Worm (Caenorhabditis elegans) whole organism, late embryonic: Measurements from ENCODE around the gene srxa-2.

Source experiments
- F13H6.1 ChIP-seq: sonication (generic microtip); optimal IDR thresholded peaks from 2 replicates; lab custom pipeline; 2016; ENCODE audit warnings: missing genetic modification characterization, missing compliant biosample characterization
- K02D7.2 ChIP-seq: sonication (generic microtip); optimal IDR thresholded peaks from 2 replicates; lab custom pipeline; 2017; ENCODE audit warnings: mild to moderate bottlenecking, missing genetic modification characterization, missing compliant biosample characterization
- K09A11.1 ChIP-seq: sonication (generic microtip); optimal IDR thresholded peaks from 2 replicates; lab custom pipeline; 2017; ENCODE audit warnings: antibody characterized with exemption, mild to moderate bottlenecking, missing genetic modification characterization, missing compliant biosample characterization; ENCODE audit not compliant: insufficient read depth
- Y22D7AL.16 ChIP-seq: sonication (generic microtip); optimal IDR thresholded peaks from 2 replicates; lab custom pipeline; 2016; ENCODE audit warnings: missing genetic modification characterization, missing compliant biosample characterization
- ama-1 ChIP-seq: fragments of 150-350 bp; optimal IDR thresholded peaks from 2 replicates; lab custom pipeline; 2014
- ceh-18 ChIP-seq: sonication (generic microtip); optimal IDR thresholded peaks from 2 replicates; lab custom pipeline; 2016; ENCODE audit warnings: missing genetic modification characterization, missing compliant biosample characterization
- ceh-9 ChIP-seq: sonication (generic microtip); optimal IDR thresholded peaks from 2 replicates; lab custom pipeline; 2016; ENCODE audit warnings: mild to moderate bottlenecking, missing genetic modification characterization, inconsistent platforms, missing compliant biosample characterization
- fkh-10 ChIP-seq: fragments of 150-350 bp; optimal IDR thresholded peaks from 2 replicates; lab custom pipeline; 2014; ENCODE audit warnings: missing biosample characterization, missing genetic modification reagents, missing genetic modification characterization
- hlh-6 ChIP-seq: sonication (generic microtip); optimal IDR thresholded peaks from 2 replicates; lab custom pipeline; 2016; ENCODE audit warnings: missing genotype, missing genetic modification characterization, missing compliant biosample characterization
- lim-6 ChIP-seq: sonication (generic microtip); optimal IDR thresholded peaks from 2 replicates; lab custom pipeline; 2016; ENCODE audit warnings: missing genetic modification characterization, missing compliant biosample characterization
- nfya-1 ChIP-seq: sonication (generic microtip); optimal IDR thresholded peaks from 2 replicates; lab custom pipeline; 2017; ENCODE audit warnings: missing genetic modification characterization, mild to moderate bottlenecking, missing compliant biosample characterization, antibody characterized with exemption, moderate library complexity
- nhr-11 ChIP-seq: fragments of 150-350 bp; optimal IDR thresholded peaks from 2 replicates; lab custom pipeline; 2014; ENCODE audit warnings: missing biosample characterization, missing genetic modification characterization
- unc-42 ChIP-seq: sonication (generic microtip); optimal IDR thresholded peaks from 2 replicates; lab custom pipeline; 2016; ENCODE audit warnings: missing genotype, missing genetic modification characterization, missing compliant biosample characterization
- zip-5 ChIP-seq: sonication (generic microtip); optimal IDR thresholded peaks from 2 replicates; lab custom pipeline; 2016; ENCODE audit warnings: missing genetic modification characterization, missing compliant biosample characterization

srxa-2 gene

DNA sequence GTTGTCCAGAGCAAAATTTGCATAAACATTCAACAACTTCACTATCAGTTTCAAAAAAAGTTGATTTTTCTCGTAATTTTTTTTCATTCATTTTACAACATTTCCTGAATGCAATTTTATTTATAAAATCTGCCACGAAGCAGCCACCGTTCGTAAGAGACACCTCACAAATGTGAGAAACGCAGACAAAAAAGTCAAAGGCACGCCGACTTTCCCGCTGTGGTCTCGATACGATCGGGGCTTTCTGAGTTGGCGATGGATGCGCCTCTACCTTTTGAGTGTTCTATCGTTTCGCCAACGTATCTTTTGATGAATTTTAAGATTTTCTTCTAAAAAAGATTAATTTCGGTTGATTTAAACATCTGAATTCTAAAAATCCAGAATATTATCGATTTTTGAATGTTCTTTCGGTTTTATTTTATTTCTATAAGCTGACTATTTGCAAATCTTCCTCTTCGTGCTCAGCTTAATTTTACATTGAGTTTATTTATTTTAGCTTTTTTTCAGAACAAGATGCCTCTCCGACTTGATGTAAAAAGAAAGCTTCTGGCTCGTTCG lies 36.1 kb downstream of the srxa-2 start, which contains the start of gene copb-2:
Gene copb-2 (plus strand): TSS at position 508 of the 558 bp plus-strand sequence.
- peak; percentile 61 for TF ChIP-seq unc-42 (tag; lab: Kevin White, UChicago)
- TF ChIP-seq nhr-11 (tag; lab: Kevin White, UChicago) = no peak
- no peak for TF ChIP-seq ceh-18 (tag; lab: Kevin White, UChicago)
- peak; percentile 42 for TF ChIP-seq nfya-1

DNA sequence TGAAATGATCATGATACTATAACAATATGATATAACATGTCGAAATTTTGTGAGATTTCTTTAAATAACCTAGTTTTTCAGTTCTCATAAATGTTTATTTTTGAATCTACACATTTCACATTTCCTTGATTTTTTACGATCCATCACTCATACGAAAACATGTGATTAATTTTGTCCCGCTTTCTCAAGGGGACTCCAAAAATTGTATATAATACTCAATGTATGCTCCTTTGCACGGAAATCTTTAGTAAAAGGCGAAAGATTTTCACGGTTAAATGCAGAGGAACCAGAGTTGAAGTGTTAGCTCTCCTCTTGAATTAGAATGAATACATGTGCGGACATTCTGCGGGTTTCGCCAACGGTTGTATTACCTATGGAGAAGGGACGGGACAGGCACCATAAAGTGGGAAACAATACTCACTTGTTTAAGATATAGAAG lies 41.2 kb downstream of the srxa-2 start:
- peak; percentile 57 for TF ChIP-seq ama-1 (lab: Kevin White, UChicago)
- no peak for TF ChIP-seq hlh-6 (tag; lab: Kevin White, UChicago)

DNA sequence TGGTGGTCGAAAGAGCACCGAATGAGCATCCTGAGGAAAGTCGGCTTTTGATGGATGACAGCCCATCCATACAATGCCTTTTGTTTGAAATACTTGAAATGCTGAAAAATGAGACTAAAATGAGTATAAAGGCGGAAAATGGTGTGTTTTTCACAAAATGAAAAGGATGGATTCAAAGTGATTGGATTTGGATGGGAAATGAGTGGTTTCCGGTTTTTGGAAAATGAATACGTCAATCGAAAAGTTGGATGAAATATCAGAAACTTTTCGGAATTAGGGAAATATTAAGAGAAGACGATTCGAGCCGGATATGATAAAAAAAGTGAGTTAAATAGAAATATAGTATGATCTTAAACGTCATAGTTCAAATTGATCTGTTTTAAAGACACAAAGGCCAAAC lies 44.2 kb downstream of the srxa-2 start, which contains the start of gene F38E11.6:
Gene F38E11.6 (minus strand): TSS at position 101 of the 400 bp plus-strand sequence.
- TF ChIP-seq K09A11.1 (tag; lab: Kevin White, UChicago) (no peak), hlh-6 (tag; lab: Kevin White, UChicago) (no peak), fkh-10 (GFP tag; lab: Kevin White, UChicago) (no peak), ceh-9 (tag; lab: Kevin White, UChicago) (no peak)

DNA sequence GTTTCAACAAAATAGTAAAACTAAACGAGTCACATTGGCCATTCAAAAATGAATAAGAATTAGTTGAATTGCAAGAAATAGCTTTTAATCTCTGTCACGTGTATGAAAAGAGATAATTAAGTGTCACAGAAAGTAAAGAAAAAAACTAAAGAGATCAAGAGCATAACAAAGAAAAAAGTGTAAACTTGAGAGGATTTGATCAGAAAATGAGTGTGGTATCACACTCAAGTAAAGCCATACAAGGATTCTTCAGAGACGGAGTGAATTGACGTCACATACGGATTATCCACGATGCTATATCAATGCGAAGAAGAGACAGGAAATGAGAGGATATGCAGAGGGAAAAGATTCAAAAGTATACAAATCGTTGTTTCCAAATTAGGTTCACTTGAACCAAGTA lies 46.1 kb downstream of the srxa-2 start:
- TF ChIP-seq lim-6 (no peak), Y22D7AL.16 (tag; lab: Kevin White, UChicago) (no peak), F13H6.1 (tag; lab: Kevin White, UChicago) (no peak), zip-5 (tag; lab: Kevin White, UChicago) (no peak), K02D7.2 (tag; lab: Kevin White, UChicago) (no peak)
- TF ChIP-seq, all 69 proteins: peak for 0
